Fruit fly (Drosophila melanogaster) whole organism, prepupa: ENCODE results near the gene CG42716.

Experiments
- esn ChIP-seq: fragments of 200-800 bp; sonication (Bioruptor generic); optimal IDR thresholded peaks from 2 replicates; lab custom pipeline; 2016; ENCODE audit warnings: missing biosample characterization, mild to moderate bottlenecking, missing genetic modification characterization, moderate library complexity
- topi ChIP-seq: fragments of 200-800 bp; sonication (Bioruptor generic); optimal IDR thresholded peaks from 3 replicates; lab custom pipeline; 2016; ENCODE audit warnings: missing biosample characterization, missing genetic modification characterization

DNA sequence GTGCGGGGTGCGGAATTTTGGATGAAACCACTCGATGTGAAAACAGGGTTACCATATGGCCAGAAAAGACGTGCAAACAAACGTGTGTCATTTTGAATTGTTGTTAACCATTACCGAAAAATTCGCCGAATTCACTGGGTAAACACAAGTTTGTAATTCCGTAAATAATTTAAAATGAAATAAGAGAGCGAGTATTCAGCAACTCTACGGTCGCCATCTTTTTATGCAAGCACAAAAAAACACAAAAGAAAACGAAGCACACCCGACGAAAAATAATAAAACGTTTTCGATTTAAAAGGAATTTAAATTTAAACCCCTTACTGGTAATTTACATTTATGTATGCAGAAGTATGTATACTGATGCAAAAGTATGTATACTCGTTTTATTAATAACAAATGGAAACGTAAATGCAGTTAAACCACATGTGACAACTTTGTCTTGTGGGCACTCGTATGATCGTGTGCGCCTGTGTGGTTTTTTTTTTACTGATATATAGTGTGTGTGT lies 12.3 kb downstream of the CG42716 start:
- peak; percentile 95 for TF ChIP-seq topi (GFP tag; lab: Kevin White, UChicago)
- peak; percentile 95 for TF ChIP-seq esn (GFP tag; lab: Kevin White, UChicago)
